Worm (Caenorhabditis elegans): Measurements from ENCODE around the gene mps-1.

The mps-1 gene

DNA sequence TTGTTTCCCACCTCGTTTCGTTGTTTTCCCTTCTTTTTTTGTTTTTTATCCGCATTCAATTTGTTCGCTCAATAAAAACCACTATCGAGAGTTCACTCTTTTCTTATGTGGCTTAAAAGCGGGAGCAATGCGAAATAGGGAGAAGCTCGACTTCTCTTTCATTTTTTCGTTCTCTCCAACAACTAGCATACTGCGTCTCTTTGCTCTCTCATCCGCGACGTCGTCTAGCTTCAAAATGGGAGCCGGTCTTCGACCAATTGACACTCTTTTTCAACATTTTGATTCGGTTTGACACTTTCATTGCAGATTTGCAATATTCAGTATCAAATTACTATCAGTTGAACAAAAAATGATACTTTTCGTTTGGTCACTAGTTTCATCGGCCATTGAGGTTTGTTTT, 20.2 kb downstream of the mps-1 start, which contains the start of gene bpl-1:
bpl-1 (plus strand) TSS at position 301 of the 400 bp plus-strand sequence.
- TF ChIP-seq hlh-4 (tag; optimal IDR thresholded peaks at IDR 0.05) (no peak), fkh-10 (GFP tag; optimal IDR thresholded peaks at IDR 0.05) (no peak), zag-1 (tag; optimal IDR thresholded peaks at IDR 0.05) (no peak), fkh-4 (tag; optimal IDR thresholded peaks at IDR 0.05; ENCODE audit: borderline replicate concordance) (no peak), dpl-1 (GFP tag; optimal IDR thresholded peaks at IDR 0.05) (peak in 1 of 3 experiments; percentile 10), lsy-2 (tag; optimal IDR thresholded peaks at IDR 0.05) (peak in 1 of 2 experiments; percentile 1), ceh-82 (tag; optimal IDR thresholded peaks at IDR 0.05) (peak in 1 of 3 experiments; percentile 2), lin-14 (GFP tag; optimal IDR thresholded peaks at IDR 0.05) (peak; percentile 28), sptf-1 (tag; optimal IDR thresholded peaks at IDR 0.05) (no peak), ces-1 (GFP tag; optimal IDR thresholded peaks at IDR 0.05) (no peak), efl-1 (optimal IDR thresholded peaks at IDR 0.05) (peak; percentile 3 to 9), efl-1 (GFP tag; optimal IDR thresholded peaks at IDR 0.05 in 1 of 2) (no peak), vab-15 (tag; optimal IDR thresholded peaks at IDR 0.05) (no peak)

DNA sequence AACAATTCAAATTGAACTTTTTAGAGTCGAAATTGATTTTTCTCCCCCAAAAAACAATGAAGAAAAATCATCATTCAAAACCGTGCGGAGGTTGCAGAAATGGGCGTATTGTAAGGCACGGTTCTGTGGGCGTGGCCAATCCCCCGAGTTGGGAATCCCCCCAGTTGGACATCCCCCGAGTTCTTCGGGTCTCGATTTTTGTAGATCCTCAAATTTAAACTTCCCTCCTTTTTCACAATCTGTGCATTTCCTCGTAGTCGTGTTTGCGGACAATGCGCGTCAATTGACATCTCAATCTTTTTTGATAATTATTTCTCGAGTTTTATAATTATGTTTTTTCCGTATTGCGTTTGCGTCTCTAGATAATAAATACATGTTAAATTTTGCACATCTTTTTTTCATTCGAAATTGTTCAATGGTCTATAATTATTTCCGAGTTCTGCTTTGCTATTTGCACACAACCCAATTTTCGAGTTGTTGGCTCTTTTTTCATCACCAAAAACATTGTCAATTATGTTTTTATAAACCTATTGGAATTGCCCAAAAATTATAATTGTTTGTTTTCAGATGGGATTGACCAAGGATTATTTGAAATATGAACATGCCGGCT, 24.3 kb downstream of the mps-1 start, which contains the start of gene F13H8.2:
F13H8.2 (plus strand) TSS at position 560 of the 610 bp plus-strand sequence.
- TF ChIP-seq zip-4 (GFP tag; optimal IDR thresholded peaks at IDR 0.05), result peak; percentile 54
- peak; percentile 44 for TF ChIP-seq snpc-4 (tag; optimal IDR thresholded peaks at IDR 0.05)
- TF ChIP-seq ceh-90 (tag; optimal IDR thresholded peaks at IDR 0.05), result no peak
- TF ChIP-seq alr-1 (tag; optimal IDR thresholded peaks at IDR 0.05; ENCODE audit: borderline replicate concordance), result no peak
- TF ChIP-seq unc-86 (tag; optimal IDR thresholded peaks at IDR 0.05), result peak; percentile 80
- TF ChIP-seq sox-4 (tag; optimal IDR thresholded peaks at IDR 0.05), result peak; percentile 25
- TF ChIP-seq elt-3 (tag; optimal IDR thresholded peaks at IDR 0.05), result peak in 2 of 6 experiments; percentile 55
- peak; percentile 68 for TF ChIP-seq fkh-8 (tag; optimal IDR thresholded peaks at IDR 0.05)
- TF ChIP-seq sup-37 (GFP tag; optimal IDR thresholded peaks at IDR 0.05), result no peak
- TF ChIP-seq nhr-11 (tag; optimal IDR thresholded peaks at IDR 0.05), result no peak
- peak; percentile 63 for TF ChIP-seq aly-2 (tag; optimal IDR thresholded peaks at IDR 0.05)
- TF ChIP-seq sptf-1 (tag; optimal IDR thresholded peaks at IDR 0.05), result no peak
- TF ChIP-seq nhr-85 (tag), result peak; percentile 88
- TF ChIP-seq swsn-7 (tag; optimal IDR thresholded peaks at IDR 0.05), result peak; percentile 82
- peak; percentile 72 for TF ChIP-seq lir-3 (tag; optimal IDR thresholded peaks at IDR 0.05; ENCODE audit: poor library complexity)
- TF ChIP-seq nhr-47 (tag; optimal IDR thresholded peaks at IDR 0.05), result peak; percentile 91
- TF ChIP-seq mab-9 (GFP tag; IDR thresholded peaks at IDR 0.05), result peak; percentile 83
- TF ChIP-seq ztf-11 (tag; optimal IDR thresholded peaks at IDR 0.05), result peak in 1 of 2 experiments; percentile 59
- peak; percentile 80 for TF ChIP-seq mep-1 (tag; optimal IDR thresholded peaks at IDR 0.05)
- TF ChIP-seq fos-1 (tag; optimal IDR thresholded peaks at IDR 0.05), result peak; percentile 51
- peak; percentile 80 for TF ChIP-seq C16A3.4 (tag; optimal IDR thresholded peaks at IDR 0.05)
- TF ChIP-seq efl-3 (GFP tag; optimal IDR thresholded peaks at IDR 0.05), result no peak
- peak; percentile 97 to 99 for TF ChIP-seq efl-1 (optimal IDR thresholded peaks at IDR 0.05)
- TF ChIP-seq efl-1 (GFP tag; optimal IDR thresholded peaks at IDR 0.05 in 1 of 2), result peak; percentile 98 to 100
- no peak for TF ChIP-seq nhr-237 (tag; optimal IDR thresholded peaks at IDR 0.05)
- peak; percentile 58 for TF ChIP-seq C04F5.9 (tag; optimal IDR thresholded peaks at IDR 0.05)
- no peak for TF ChIP-seq pag-3 (tag; optimal IDR thresholded peaks at IDR 0.05; ENCODE audit: borderline replicate concordance, insufficient read depth)
- peak; percentile 96 to 98 for TF ChIP-seq lin-35 (GFP tag; optimal IDR thresholded peaks at IDR 0.05)
- peak; percentile 20 for TF ChIP-seq fkh-10 (GFP tag; optimal IDR thresholded peaks at IDR 0.05)
- peak; percentile 90 for TF ChIP-seq nhr-71 (tag; optimal IDR thresholded peaks at IDR 0.05)
- TF ChIP-seq isw-1 (GFP tag; IDR thresholded peaks at IDR 0.05), result peak; percentile 88
- peak in 1 of 2 experiments; percentile 75 for TF ChIP-seq mdl-1 (tag; optimal IDR thresholded peaks at IDR 0.05)
- TF ChIP-seq hlh-4 (tag; optimal IDR thresholded peaks at IDR 0.05), result no peak
- no peak for TF ChIP-seq mef-2 (tag; optimal IDR thresholded peaks at IDR 0.05)
- TF ChIP-seq xbp-1 (tag; optimal IDR thresholded peaks at IDR 0.05), result peak; percentile 75
- peak; percentile 82 for TF ChIP-seq dsc-1 (tag; optimal IDR thresholded peaks at IDR 0.05)
- TF ChIP-seq blmp-1 (tag; optimal IDR thresholded peaks at IDR 0.05), result peak; percentile 70
- no peak for TF ChIP-seq unc-62 (GFP tag; optimal IDR thresholded peaks at IDR 0.05)
- peak; percentile 57 for TF ChIP-seq jun-1 (tag; optimal IDR thresholded peaks at IDR 0.05)
- peak; percentile 83 for TF ChIP-seq ceh-8 (GFP tag; optimal IDR thresholded peaks at IDR 0.05)
- TF ChIP-seq elt-2 (tag; optimal IDR thresholded peaks at IDR 0.05), result peak; percentile 37
